Worm (Caenorhabditis elegans) whole organism, mixed stage, embryonic: ENCODE results near the gene rnp-7.

ENCODE experiments used
- M03D4.4 ChIP-seq: sonication (generic microtip); optimal IDR thresholded peaks from 2 replicates; lab custom pipeline; 2017; ENCODE audit warnings: mild to moderate bottlenecking, missing genetic modification characterization, missing compliant biosample characterization
- bed-3 ChIP-seq: fragments of 200-800 bp; sonication (Bioruptor generic); optimal IDR thresholded peaks from 3 replicates; lab custom pipeline; 2018; ENCODE audit warnings: mild to moderate bottlenecking, missing genetic modification characterization, moderate library complexity, missing compliant biosample characterization
- blmp-1 ChIP-seq: fragments of 150-350 bp; optimal IDR thresholded peaks from 2 replicates; lab custom pipeline; 2014; ENCODE audit warnings: missing biosample characterization, missing genetic modification characterization
- ceh-39 ChIP-seq: fragments of 150-350 bp; optimal IDR thresholded peaks from 2 replicates; lab custom pipeline; 2014; ENCODE audit warnings: missing biosample characterization, missing genetic modification characterization
- ceh-43 ChIP-seq: fragments of 200-800 bp; sonication (Bioruptor generic); optimal IDR thresholded peaks from 2 replicates; lab custom pipeline; 2018; ENCODE audit warnings: mild to moderate bottlenecking, missing genetic modification characterization, moderate library complexity, missing compliant biosample characterization
- ceh-83 ChIP-seq: fragments of 200-800 bp; sonication (Bioruptor generic); optimal IDR thresholded peaks from 2 replicates; lab custom pipeline; 2018; ENCODE audit warnings: mild to moderate bottlenecking, missing genetic modification characterization, missing compliant biosample characterization
- ces-1 ChIP-seq: fragments of 150-350 bp; optimal IDR thresholded peaks from 2 replicates; lab custom pipeline; 2014; ENCODE audit warnings: missing biosample characterization, missing genetic modification reagents, missing genetic modification characterization
- cnd-1 ChIP-seq: fragments of 200-800 bp; sonication (Bioruptor generic); optimal IDR thresholded peaks from 2 replicates; lab custom pipeline; 2018; ENCODE audit warnings: mild to moderate bottlenecking, missing genetic modification characterization, missing compliant biosample characterization
- drap-1 ChIP-seq: fragments of 200-800 bp; sonication (Bioruptor generic); optimal IDR thresholded peaks from 3 replicates; lab custom pipeline; 2018; ENCODE audit warnings: mild to moderate bottlenecking, missing genetic modification characterization, missing compliant biosample characterization
- elt-1 ChIP-seq: sonication (generic microtip); optimal IDR thresholded peaks from 2 replicates; lab custom pipeline; 2017; ENCODE audit warnings: missing genetic modification characterization, mild to moderate bottlenecking, missing compliant biosample characterization, antibody characterized with exemption, moderate library complexity, borderline replicate concordance; ENCODE audit not compliant: insufficient read depth
- elt-3 ChIP-seq: fragments of 150-350 bp; optimal IDR thresholded peaks from 2 replicates; lab custom pipeline; 2014; ENCODE audit warnings: missing biosample characterization, missing genetic modification characterization
- flh-1 ChIP-seq: fragments of 200-800 bp; sonication (Bioruptor generic); optimal IDR thresholded peaks from 2 replicates; lab custom pipeline; 2018; ENCODE audit warnings: mild to moderate bottlenecking, missing genetic modification characterization, moderate library complexity, missing compliant biosample characterization
- ham-2 ChIP-seq: fragments of 200-800 bp; sonication (Bioruptor generic); optimal IDR thresholded peaks from 2 replicates; lab custom pipeline; 2018; ENCODE audit warnings: mild to moderate bottlenecking, missing genetic modification characterization, missing compliant biosample characterization
- hlh-1 ChIP-seq: fragments of 150-350 bp; optimal IDR thresholded peaks from 2 replicates; lab custom pipeline; 2014; ENCODE audit warnings: missing biosample characterization, missing genetic modification reagents, missing genetic modification characterization
- lin-13 ChIP-seq: fragments of 150-350 bp; optimal IDR thresholded peaks from 2 replicates; lab custom pipeline; 2014; ENCODE audit warnings: missing biosample characterization, missing genetic modification characterization
- lin-32 ChIP-seq: fragments of 200-800 bp; sonication (Bioruptor generic); optimal IDR thresholded peaks from 2 replicates; lab custom pipeline; 2018; ENCODE audit warnings: mild to moderate bottlenecking, missing genetic modification characterization, missing compliant biosample characterization
- lsy-2 ChIP-seq: fragments of 150-350 bp; optimal IDR thresholded peaks from 2 replicates; lab custom pipeline; 2014; ENCODE audit warnings: missing biosample characterization, missing genetic modification characterization
- mab-5 ChIP-seq: fragments of 150-350 bp; optimal IDR thresholded peaks from 2 replicates; lab custom pipeline; 2014; ENCODE audit warnings: missing biosample characterization, missing genetic modification characterization
- mep-1 ChIP-seq: fragments of 150-350 bp; optimal IDR thresholded peaks from 2 replicates; lab custom pipeline; 2017; ENCODE audit warnings: missing biosample characterization, missing genetic modification reagents, missing genetic modification characterization, inconsistent platforms
- mls-2 ChIP-seq: sonication (generic microtip); optimal IDR thresholded peaks from 2 replicates; lab custom pipeline; 2016; ENCODE audit warnings: mild to moderate bottlenecking, missing genetic modification characterization, moderate library complexity, missing compliant biosample characterization
- nhr-12 ChIP-seq: fragments of 150-350 bp; optimal IDR thresholded peaks from 2 replicates; lab custom pipeline; 2014; ENCODE audit warnings: missing biosample characterization, missing genetic modification characterization
- nhr-2 ChIP-seq: fragments of 150-350 bp; optimal IDR thresholded peaks from 2 replicates; lab custom pipeline; 2014; ENCODE audit warnings: missing biosample characterization, missing genetic modification characterization
- nhr-237 ChIP-seq: fragments of 150-350 bp; optimal IDR thresholded peaks from 2 replicates; lab custom pipeline; 2014; ENCODE audit warnings: missing biosample characterization, missing genetic modification characterization
- nhr-28 ChIP-seq: fragments of 150-350 bp; optimal IDR thresholded peaks from 2 replicates; lab custom pipeline; 2014; ENCODE audit warnings: missing biosample characterization, missing genetic modification characterization
- nhr-76 ChIP-seq: sonication (generic microtip); optimal IDR thresholded peaks from 2 replicates; lab custom pipeline; 2017; ENCODE audit warnings: missing biosample characterization, missing genetic modification characterization
- pha-4 ChIP-seq: fragments of 150-350 bp; optimal IDR thresholded peaks from 2 replicates; lab custom pipeline; 2018; ENCODE audit warnings: missing biosample characterization, missing genetic modification reagents, missing genetic modification characterization
- sem-2 ChIP-seq: fragments of 200-800 bp; sonication (Bioruptor generic); optimal IDR thresholded peaks from 2 replicates; lab custom pipeline; 2018; ENCODE audit warnings: mild to moderate bottlenecking, missing genetic modification characterization, missing compliant biosample characterization
- snpc-4 ChIP-seq: fragments of 150-350 bp; optimal IDR thresholded peaks from 2 replicates; lab custom pipeline; 2014; ENCODE audit warnings: missing biosample characterization, missing genetic modification characterization
- sptf-1 ChIP-seq: sonication (generic microtip); optimal IDR thresholded peaks from 2 replicates; lab custom pipeline; 2017; ENCODE audit warnings: mild to moderate bottlenecking, missing genetic modification characterization, moderate library complexity, missing compliant biosample characterization
- tbx-8 ChIP-seq: fragments of 200-800 bp; sonication (Bioruptor generic); optimal IDR thresholded peaks from 2 replicates; lab custom pipeline; 2018; ENCODE audit warnings: mild to moderate bottlenecking, missing genetic modification characterization, moderate library complexity, missing compliant biosample characterization
- unc-120 ChIP-seq: sonication (generic microtip); optimal IDR thresholded peaks from 2 replicates; lab custom pipeline; 2017; ENCODE audit warnings: missing genetic modification characterization, missing compliant biosample characterization; ENCODE audit not compliant: poor library complexity, severe bottlenecking
- unc-39 ChIP-seq: fragments of 150-350 bp; optimal IDR thresholded peaks from 2 replicates; lab custom pipeline; 2014; ENCODE audit warnings: missing biosample characterization, missing genetic modification characterization
- unc-62 ChIP-seq: fragments of 150-350 bp; optimal IDR thresholded peaks from 2 replicates; lab custom pipeline; 2014; ENCODE audit warnings: missing biosample characterization, missing genetic modification reagents, missing genetic modification characterization
- zip-8 ChIP-seq: fragments of 150-350 bp; optimal IDR thresholded peaks from 2 replicates; lab custom pipeline; 2014; ENCODE audit warnings: missing biosample characterization, missing genetic modification characterization
- ztf-11 ChIP-seq: fragments of 150-350 bp; optimal IDR thresholded peaks from 2 replicates; lab custom pipeline; 2014; ENCODE audit warnings: missing biosample characterization, missing genetic modification characterization

Gene rnp-7

DNA sequence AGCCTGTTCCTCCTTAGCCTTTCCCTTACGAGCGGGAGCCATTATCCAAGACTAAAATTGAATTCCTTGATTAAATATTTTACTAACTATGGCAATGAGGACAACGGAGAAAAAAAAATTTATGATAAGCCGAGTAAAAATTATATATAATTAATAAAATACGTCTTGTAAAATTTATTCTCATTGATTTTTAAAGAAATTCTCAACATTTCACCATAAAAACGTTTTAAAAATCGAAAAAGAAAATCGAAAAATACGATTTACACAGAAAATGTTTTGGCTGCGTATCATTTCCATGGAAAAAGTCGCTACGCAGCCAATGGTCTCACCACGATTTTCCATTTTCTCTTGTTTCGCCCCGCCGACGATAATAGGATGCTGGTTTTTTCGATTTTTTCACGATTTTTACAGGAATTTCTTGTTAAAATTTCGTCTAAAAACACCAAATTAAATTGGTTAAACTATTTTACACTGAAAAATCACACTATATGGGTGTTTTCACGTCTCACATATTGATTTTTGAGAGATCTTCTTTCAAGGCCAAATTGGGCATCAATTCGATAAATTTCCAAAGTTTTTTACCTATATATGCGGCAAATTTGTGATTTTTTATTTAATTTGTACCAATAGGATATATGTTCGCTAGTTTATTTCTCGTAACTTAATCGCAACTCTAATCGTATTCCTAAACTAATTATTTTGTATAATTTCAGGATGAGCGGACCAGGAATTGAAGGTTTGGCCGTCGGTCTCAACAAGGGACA lies 18.8 kb upstream of the rnp-7 start, which contains the start of the genes rps-14 and rpl-36:
Gene rps-14 (minus strand): TSS at position 51 of the 764 bp plus-strand sequence.
Gene rpl-36 (plus strand): TSS at position 714 of the 764 bp plus-strand sequence.
- TF ChIP-seq ceh-39 (tag; lab: Kevin White, UChicago) (peak; percentile 76), unc-120 (tag; lab: Kevin White, UChicago) (no peak), nhr-12 (no peak), lin-13 (tag; lab: Kevin White, UChicago) (peak; percentile 87), nhr-76 (no peak), bed-3 (no peak), ceh-43 (GFP tag; lab: Kevin White, UChicago) (no peak), sptf-1 (peak; percentile 57), unc-39 (tag; lab: Kevin White, UChicago) (no peak), drap-1 (GFP tag; lab: Kevin White, UChicago) (no peak), zip-8 (tag; lab: Kevin White, UChicago) (no peak), pha-4 (tag; lab: Kevin White, UChicago) (peak; percentile 86), snpc-4 (tag; lab: Kevin White, UChicago) (no peak), cnd-1 (no peak), ztf-11 (tag; lab: Kevin White, UChicago) (no peak), sem-2 (GFP tag; lab: Kevin White, UChicago) (no peak), mep-1 (tag; lab: Kevin White, UChicago) (peak; percentile 91), ceh-83 (no peak), flh-1 (GFP tag; lab: Kevin White, UChicago) (no peak), elt-1 (tag; lab: Kevin White, UChicago) (no peak), M03D4.4 (tag; lab: Kevin White, UChicago) (peak; percentile 66), unc-62 (GFP tag; lab: Kevin White, UChicago) (no peak), blmp-1 (tag; lab: Kevin White, UChicago) (peak; percentile 15), elt-3 (tag; lab: Kevin White, UChicago) (no peak), ham-2 (GFP tag; lab: Kevin White, UChicago) (no peak), nhr-28 (no peak), nhr-237 (tag; lab: Kevin White, UChicago) (peak; percentile 92), tbx-8 (no peak), nhr-2 (tag; lab: Kevin White, UChicago) (peak; percentile 16), ces-1 (GFP tag; lab: Kevin White, UChicago) (peak; percentile 41), lsy-2 (tag; lab: Kevin White, UChicago) (peak; percentile 86), mab-5 (tag; lab: Kevin White, UChicago) (no peak), lin-32 (GFP tag; lab: Kevin White, UChicago) (no peak), mls-2 (tag; lab: Kevin White, UChicago) (no peak), hlh-1 (peak; percentile 4)

ce11 chrIII:7178497-7178896 lies 17.5 kb upstream of the rnp-7 start:
- no peak for TF ChIP-seq ceh-39 (tag; lab: Kevin White, UChicago)
- TF ChIP-seq ham-2 (GFP tag; lab: Kevin White, UChicago) = no peak
- TF ChIP-seq ceh-83 = no peak
- TF ChIP-seq zip-8 (tag; lab: Kevin White, UChicago) = no peak
- TF ChIP-seq lin-32 (GFP tag; lab: Kevin White, UChicago) = no peak
- no peak for TF ChIP-seq elt-1 (tag; lab: Kevin White, UChicago)
- no peak for TF ChIP-seq snpc-4 (tag; lab: Kevin White, UChicago)
- TF ChIP-seq mab-5 (tag; lab: Kevin White, UChicago) = no peak
- TF ChIP-seq lin-13 (tag; lab: Kevin White, UChicago) = no peak
- TF ChIP-seq elt-3 (tag; lab: Kevin White, UChicago) = no peak
- no peak for TF ChIP-seq nhr-28
- TF ChIP-seq pha-4 (tag; lab: Kevin White, UChicago) = no peak
- TF ChIP-seq drap-1 (GFP tag; lab: Kevin White, UChicago) = no peak
- TF ChIP-seq cnd-1 = no peak
- TF ChIP-seq unc-39 (tag; lab: Kevin White, UChicago) = no peak
- TF ChIP-seq hlh-1 = no peak
- no peak for TF ChIP-seq blmp-1 (tag; lab: Kevin White, UChicago)
- no peak for TF ChIP-seq nhr-76
